Fruit fly (Drosophila melanogaster) whole organism, embryonic: ENCODE data around the gene betaGlu.

ENCODE experiments used
- Antp ChIP-seq: fragments of 200-800 bp; sonication (Bioruptor generic); optimal IDR thresholded peaks from 3 replicates; lab custom pipeline; 2016; ENCODE audit warnings: missing biosample characterization, missing genetic modification characterization
- Awh ChIP-seq: fragments of 200-800 bp; sonication (Bioruptor generic); IDR thresholded peaks from 2 replicates; pipeline ENCODE4, ENCODE4 v1.3.6; 2022; ENCODE audit warnings: missing biosample characterization, missing genetic modification characterization
- B-H1 ChIP-seq: fragments of 200-800 bp; sonication (Bioruptor generic); IDR thresholded peaks from 3 replicates; pipeline ENCODE4 v1.3.6; 2022; ENCODE audit warnings: missing biosample characterization, missing genetic modification characterization
- CG12155 ChIP-seq: fragments of 200-800 bp; sonication (Bioruptor generic); optimal IDR thresholded peaks from 3 replicates; lab custom pipeline; 2016; ENCODE audit warnings: missing biosample characterization, missing genetic modification characterization
- CG12219 ChIP-seq: fragments of 200-800 bp; sonication (Bioruptor generic); optimal IDR thresholded peaks from 3 replicates; lab custom pipeline; 2018; ENCODE audit warnings: missing biosample characterization, mild to moderate bottlenecking, missing genetic modification characterization
- CG12391 ChIP-seq: fragments of 200-800 bp; sonication (Bioruptor generic); optimal IDR thresholded peaks from 3 replicates; lab custom pipeline; 2018; ENCODE audit warnings: missing biosample characterization, mild to moderate bottlenecking, missing genetic modification characterization, moderate library complexity
- CG12769 ChIP-seq: fragments of 200-800 bp; sonication (Bioruptor generic); optimal IDR thresholded peaks from 2 replicates; lab custom pipeline; 2019; ENCODE audit warnings: missing biosample characterization, mild to moderate bottlenecking, missing genetic modification characterization, moderate library complexity
- CG12942 ChIP-seq: fragments of 200-800 bp; sonication (Bioruptor generic); optimal IDR thresholded peaks from 3 replicates; lab custom pipeline; 2016; ENCODE audit warnings: missing biosample characterization, missing genetic modification characterization
- CG13775 ChIP-seq: fragments of 200-800 bp; sonication (Bioruptor generic); optimal IDR thresholded peaks from 3 replicates; lab custom pipeline; 2017; ENCODE audit warnings: missing biosample characterization, mild to moderate bottlenecking, missing genetic modification characterization
- CG14014 ChIP-seq: fragments of 200-800 bp; sonication (Bioruptor generic); IDR thresholded peaks from 2 replicates; pipeline ENCODE4 v1.3.6; 2022; ENCODE audit warnings: missing biosample characterization, missing genetic modification characterization
- CG1647 ChIP-seq: fragments of 200-800 bp; sonication (Bioruptor generic); optimal IDR thresholded peaks from 3 replicates; lab custom pipeline; 2016; ENCODE audit warnings: missing biosample characterization, missing genetic modification characterization
- CG17385 ChIP-seq: fragments of 200-800 bp; sonication (Bioruptor generic); optimal IDR thresholded peaks from 3 replicates; lab custom pipeline; 2018; ENCODE audit warnings: missing biosample characterization, mild to moderate bottlenecking, missing genetic modification characterization
- CG17802 ChIP-seq: fragments of 200-800 bp; sonication (Bioruptor generic); optimal IDR thresholded peaks from 2 replicates; lab custom pipeline; 2018; ENCODE audit warnings: missing biosample characterization, mild to moderate bottlenecking, missing genetic modification characterization, moderate library complexity
- CG17912 ChIP-seq: fragments of 200-800 bp; sonication (Bioruptor generic); optimal IDR thresholded peaks from 2 replicates; lab custom pipeline; 2018; ENCODE audit warnings: missing biosample characterization, mild to moderate bottlenecking, missing genetic modification characterization
- CG31224 ChIP-seq: fragments of 200-800 bp; sonication (Bioruptor generic); IDR thresholded peaks from 2 replicates; pipeline ENCODE4 v1.3.6; 2022; ENCODE audit warnings: missing biosample characterization, missing genetic modification characterization
- CG31365 ChIP-seq: fragments of 200-800 bp; sonication (Bioruptor generic); optimal IDR thresholded peaks from 2 replicates; lab custom pipeline; 2018; ENCODE audit warnings: missing biosample characterization, mild to moderate bottlenecking, missing genetic modification characterization
- CG3995 ChIP-seq: fragments of 200-800 bp; sonication (Bioruptor generic); optimal IDR thresholded peaks from 3 replicates; lab custom pipeline; 2016; ENCODE audit warnings: missing biosample characterization, missing genetic modification characterization
- CG4617 ChIP-seq: fragments of 200-800 bp; sonication (Bioruptor generic); optimal IDR thresholded peaks from 3 replicates; lab custom pipeline; 2016; ENCODE audit warnings: missing biosample characterization, missing genetic modification characterization, borderline replicate concordance
- D19B ChIP-seq: fragments of 200-800 bp; sonication (Bioruptor generic); optimal IDR thresholded peaks from 2 replicates; lab custom pipeline; 2017; ENCODE audit warnings: missing biosample characterization, mild to moderate bottlenecking, missing genetic modification characterization
- Dbx ChIP-seq: fragments of 200-800 bp; sonication (Bioruptor generic); IDR thresholded peaks from 3 replicates; pipeline ENCODE4 v1.3.6; 2022; ENCODE audit warnings: missing biosample characterization, missing genetic modification characterization
- H15 ChIP-seq: fragments of 200-800 bp; sonication (Bioruptor generic); IDR thresholded peaks from 3 replicates; pipeline ENCODE4 v1.3.6; 2022; ENCODE audit warnings: missing biosample characterization, missing genetic modification characterization
- HHEX ChIP-seq: fragments of 200-800 bp; sonication (Bioruptor generic); optimal IDR thresholded peaks from 3 replicates; lab custom pipeline; 2017; ENCODE audit warnings: missing biosample characterization, mild to moderate bottlenecking, missing genetic modification characterization, missing genetic modification reagents
- Hey ChIP-seq: fragments of 200-800 bp; sonication (Bioruptor generic); optimal IDR thresholded peaks from 3 replicates; lab custom pipeline; 2018; ENCODE audit warnings: missing biosample characterization, mild to moderate bottlenecking, missing genetic modification characterization
- HmgD ChIP-seq: fragments of 200-800 bp; sonication (Bioruptor generic); optimal IDR thresholded peaks from 3 replicates; lab custom pipeline; 2016; ENCODE audit warnings: missing biosample characterization, missing genetic modification characterization
- NC2α ChIP-seq: fragments of 200-800 bp; sonication (Bioruptor generic); optimal IDR thresholded peaks from 2 replicates; lab custom pipeline; 2016; ENCODE audit warnings: missing biosample characterization, missing genetic modification characterization
- amos ChIP-seq: fragments of 200-800 bp; sonication (Bioruptor generic); IDR thresholded peaks from 2 replicates; pipeline ENCODE4 v1.3.6; 2022; ENCODE audit warnings: missing biosample characterization, missing genetic modification characterization; ENCODE audit not compliant: partially characterized antibody
- aop ChIP-seq: fragments of 200-800 bp; sonication (Bioruptor generic); IDR thresholded peaks from 2 replicates; pipeline ENCODE4 v1.3.6; 2022; ENCODE audit warnings: missing biosample characterization, missing genetic modification characterization
- ap ChIP-seq: fragments of 200-800 bp; sonication (Bioruptor generic); IDR thresholded peaks from 2 replicates; pipeline ENCODE4 v1.3.6; 2022; ENCODE audit warnings: missing biosample characterization, missing genetic modification characterization
- ase ChIP-seq: fragments of 200-800 bp; sonication (Bioruptor generic); IDR thresholded peaks from 3 replicates; pipeline ENCODE4 v1.3.6; 2022; ENCODE audit warnings: missing biosample characterization, missing genetic modification characterization
- ato ChIP-seq: fragments of 200-800 bp; sonication (Bioruptor generic); IDR thresholded peaks from 2 replicates; pipeline ENCODE4 v1.3.6; 2022; ENCODE audit warnings: missing biosample characterization, missing genetic modification characterization; ENCODE audit not compliant: partially characterized antibody
- bowl ChIP-seq: fragments of 200-800 bp; sonication (Bioruptor generic); IDR thresholded peaks from 2 replicates; pipeline ENCODE4 v1.3.6; 2022; ENCODE audit warnings: missing biosample characterization, missing genetic modification characterization
- bsh ChIP-seq, 2 experiments: fragments of 200-800 bp; sonication (Bioruptor generic); optimal IDR thresholded peaks; 2 replicates each; lab custom pipeline; 2017 to 2018; ENCODE audit warnings: mild to moderate bottlenecking in 2 of 2, missing biosample characterization in 2 of 2, missing genetic modification characterization in 2 of 2, moderate library complexity in 1 of 2
- btn ChIP-seq: fragments of 200-800 bp; sonication (Bioruptor generic); optimal IDR thresholded peaks from 2 replicates; lab custom pipeline; 2016; ENCODE audit warnings: missing biosample characterization, missing genetic modification characterization
- dati ChIP-seq: fragments of 200-800 bp; sonication (Bioruptor generic); IDR thresholded peaks from 2 replicates; pipeline ENCODE4 v1.3.6; 2022; ENCODE audit warnings: missing biosample characterization, missing genetic modification characterization
- dysf ChIP-seq: fragments of 200-800 bp; sonication (Bioruptor generic); IDR thresholded peaks from 3 replicates; pipeline ENCODE4 v1.3.6; 2022; ENCODE audit warnings: missing biosample characterization, missing genetic modification characterization
- ewg ChIP-seq: fragments of 200-800 bp; sonication (Bioruptor generic); optimal IDR thresholded peaks from 3 replicates; lab custom pipeline; 2017; ENCODE audit warnings: mild to moderate bottlenecking, missing biosample characterization, missing genetic modification reagents, missing genetic modification characterization
- gce ChIP-seq: fragments of 200-800 bp; sonication (Bioruptor generic); IDR thresholded peaks from 3 replicates; pipeline ENCODE4 v1.3.6; 2022; ENCODE audit warnings: missing biosample characterization, missing genetic modification characterization
- gsb ChIP-seq: fragments of 200-800 bp; sonication (Bioruptor generic); IDR thresholded peaks from 2 replicates; pipeline ENCODE4 v1.3.6; 2022; ENCODE audit warnings: missing biosample characterization, missing genetic modification characterization
- her ChIP-seq: fragments of 200-800 bp; sonication (Bioruptor generic); optimal IDR thresholded peaks from 2 replicates; lab custom pipeline; 2016; ENCODE audit warnings: missing biosample characterization, missing genetic modification characterization
- knrl ChIP-seq: fragments of 200-800 bp; sonication (Bioruptor generic); IDR thresholded peaks from 3 replicates; pipeline ENCODE4 v1.3.6; 2022; ENCODE audit warnings: missing biosample characterization, missing genetic modification characterization; ENCODE audit not compliant: partially characterized antibody
- nau ChIP-seq: fragments of 200-800 bp; sonication (Bioruptor generic); optimal IDR thresholded peaks from 3 replicates; lab custom pipeline; 2017; ENCODE audit warnings: missing biosample characterization, mild to moderate bottlenecking, missing genetic modification characterization, missing genetic modification reagents
- ssp ChIP-seq: fragments of 200-800 bp; sonication (Bioruptor generic); IDR thresholded peaks from 2 replicates; pipeline ENCODE4 v1.3.6; 2022; ENCODE audit warnings: missing biosample characterization, missing genetic modification characterization
- stc ChIP-seq: fragments of 200-800 bp; sonication (Bioruptor generic); IDR thresholded peaks from 2 replicates; pipeline ENCODE4 v1.3.6; 2022; ENCODE audit warnings: missing biosample characterization, missing genetic modification characterization
- tll ChIP-seq, 2 experiments: fragments of 200-800 bp in 1 of 2; fragments of >200 bp in 1 of 2; sonication (Bioruptor generic) in 1 of 2; optimal IDR thresholded peaks; 2 replicates each; lab custom pipeline; 2017 to 2019; ENCODE audit warnings: missing biosample characterization in 2 of 2, missing genetic modification characterization in 2 of 2, mild to moderate bottlenecking in 1 of 2, moderate library complexity in 1 of 2
- trem ChIP-seq: fragments of 200-800 bp; optimal IDR thresholded peaks from 3 replicates; lab custom pipeline; 2019; ENCODE audit warnings: missing biosample characterization, mild to moderate bottlenecking, missing genetic modification characterization, moderate library complexity
- twi ChIP-seq: fragments of 200-800 bp; optimal IDR thresholded peaks from 2 replicates; lab custom pipeline; 2019; ENCODE audit warnings: missing biosample characterization, mild to moderate bottlenecking, missing genetic modification characterization, moderate library complexity
- unpg ChIP-seq: fragments of 200-800 bp; sonication (Bioruptor generic); optimal IDR thresholded peaks from 3 replicates; lab custom pipeline; 2018; ENCODE audit warnings: missing biosample characterization, mild to moderate bottlenecking, missing genetic modification characterization, moderate library complexity
- vfl ChIP-seq: fragments of 200-800 bp; sonication (Bioruptor generic); optimal IDR thresholded peaks from 2 replicates; lab custom pipeline; 2016; ENCODE audit warnings: missing biosample characterization, missing genetic modification characterization
- vvl ChIP-seq: fragments of 200-800 bp; sonication (Bioruptor generic); IDR thresholded peaks from 2 replicates; pipeline ENCODE4 v1.3.6; 2022; ENCODE audit warnings: missing biosample characterization, missing genetic modification characterization
- wor ChIP-seq: fragments of 200-800 bp; sonication (Bioruptor generic); IDR thresholded peaks from 2 replicates; pipeline ENCODE4 v1.3.6; 2022; ENCODE audit warnings: missing biosample characterization, missing genetic modification characterization

Gene betaGlu

DNA sequence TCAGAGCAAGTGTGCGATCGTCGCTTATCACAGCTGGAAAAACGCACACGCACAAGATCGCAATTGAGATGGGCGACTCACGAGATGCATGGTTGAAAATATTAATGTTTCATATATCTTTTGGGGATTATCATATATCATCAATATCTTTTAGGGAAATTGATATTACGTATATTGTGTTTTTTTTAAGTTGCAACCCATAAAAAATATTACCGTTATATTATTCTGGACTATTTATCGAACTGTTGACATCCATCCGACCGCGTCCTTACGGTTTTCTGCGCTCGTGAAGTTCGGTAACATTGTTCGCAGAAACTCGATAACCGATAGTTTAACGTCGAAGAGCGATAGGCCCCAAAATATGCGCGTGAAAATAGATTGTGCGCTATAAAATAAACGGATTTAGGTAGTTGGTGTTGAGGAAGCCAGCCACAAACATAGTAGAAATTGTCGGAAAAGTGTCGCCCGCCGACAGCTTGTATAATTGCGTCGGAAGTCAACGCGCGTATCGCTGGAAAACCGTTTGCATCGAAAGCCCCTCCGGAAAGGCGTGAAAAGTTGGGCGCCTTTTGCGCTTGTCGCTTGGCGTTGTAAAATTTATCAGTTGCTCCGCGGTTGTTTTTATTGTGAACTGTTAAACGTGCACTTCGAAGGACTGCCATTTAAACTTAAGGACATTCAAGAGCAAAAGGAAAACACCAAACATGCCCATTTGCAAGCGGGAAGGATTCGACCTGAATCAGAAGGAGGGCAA lies 22.2 kb upstream of the betaGlu start, which contains the start of the genes Mccc1 and Acf (continued):
- no peak for TF ChIP-seq CG31365 (tag; lab: Kevin White, UChicago)
- peak; percentile 65; the same call in 2 of the 3 replicates for TF ChIP-seq knrl
- TF ChIP-seq B-H1: no peak
- peak; percentile 0 for TF ChIP-seq CG12942 (GFP tag; lab: Kevin White, UChicago)
- no peak for TF ChIP-seq ssp (GFP tag; lab: Robert Waterston, UW)
- TF ChIP-seq her (GFP tag; lab: Kevin White, UChicago): no peak
- TF ChIP-seq ato (GFP tag; lab: Robert Waterston, UW): peak; percentile 41; the same call in 1 of the 2 replicates
- peak; percentile 14 for TF ChIP-seq vfl
- TF ChIP-seq twi (tag; lab: Kevin White, UChicago): no peak
- TF ChIP-seq unpg (GFP tag; lab: Kevin White, UChicago): no peak
- TF ChIP-seq D19B (GFP tag; lab: Kevin White, UChicago): no peak
- TF ChIP-seq amos (GFP tag; lab: Robert Waterston, UW): peak; percentile 65
- TF ChIP-seq gce (GFP tag; lab: Robert Waterston, UW): no peak
- no peak for TF ChIP-seq wor (GFP tag; lab: Robert Waterston, UW)
- no peak for TF ChIP-seq CG4617
- peak; percentile 27 for TF ChIP-seq CG13775 (GFP tag; lab: Kevin White, UChicago)
- TF ChIP-seq HHEX: no peak
- no peak for TF ChIP-seq bsh (GFP tag; optimal IDR thresholded peaks at IDR 0.05; lab: Kevin White, UChicago)
- peak; percentile 37 for TF ChIP-seq CG3995 (GFP tag; lab: Kevin White, UChicago)
- TF ChIP-seq CG12391 (tag; lab: Kevin White, UChicago): no peak
- no peak for TF ChIP-seq CG12769 (tag; lab: Kevin White, UChicago)
- peak; percentile 14; the same call in 1 of the 2 replicates for TF ChIP-seq vvl (GFP tag; lab: Robert Waterston, UW)
- no peak for TF ChIP-seq CG17912
- TF ChIP-seq stc (GFP tag; lab: Robert Waterston, UW): no peak
- TF ChIP-seq gsb (GFP tag; lab: Robert Waterston, UW): no peak
- TF ChIP-seq tll (GFP tag; optimal IDR thresholded peaks at IDR 0.05; lab: Kevin White, UChicago): no peak
- TF ChIP-seq Awh (GFP tag; lab: Robert Waterston, UW): no peak
- no peak for TF ChIP-seq ap
- TF ChIP-seq btn: no peak
- no peak for TF ChIP-seq ase (GFP tag; lab: Robert Waterston, UW)
- no peak for TF ChIP-seq aop (GFP tag; lab: Robert Waterston, UW)
- TF ChIP-seq CG31224 (GFP tag; lab: Robert Waterston, UW): no peak
- TF ChIP-seq CG14014 (GFP tag; lab: Robert Waterston, UW): 0 out of 2 replicates have a peak, but pooled peaks have one; percentile 15
- no peak for TF ChIP-seq HmgD (GFP tag; lab: Kevin White, UChicago)
- TF ChIP-seq dati: no peak
- no peak for TF ChIP-seq bowl (GFP tag; lab: Robert Waterston, UW)
- no peak for TF ChIP-seq CG12219 (GFP tag; lab: Kevin White, UChicago)
- no peak for TF ChIP-seq Hey
- TF ChIP-seq CG17385 (GFP tag; lab: Kevin White, UChicago): no peak
- TF ChIP-seq nau (GFP tag; lab: Kevin White, UChicago): no peak
- peak; percentile 37 for TF ChIP-seq CG12155
- TF ChIP-seq NC2α (GFP tag; lab: Kevin White, UChicago): no peak
- no peak for TF ChIP-seq dysf (GFP tag; lab: Robert Waterston, UW)
- TF ChIP-seq CG1647 (GFP tag; lab: Kevin White, UChicago): no peak
- TF ChIP-seq H15 (GFP tag; lab: Robert Waterston, UW): no peak
- TF ChIP-seq trem (tag; lab: Kevin White, UChicago): peak; percentile 54
- TF ChIP-seq CG17802 (tag; lab: Kevin White, UChicago): no peak
- peak; percentile 44 for TF ChIP-seq ewg (GFP tag; lab: Kevin White, UChicago)
- TF ChIP-seq Dbx (GFP tag; lab: Robert Waterston, UW): 0 out of 3 replicates have a peak, but pooled peaks have one; percentile 16
- peak; percentile 37 for TF ChIP-seq Antp (GFP tag; lab: Kevin White, UChicago)
